Fruit fly (Drosophila melanogaster) whole organism, embryonic: Measurements from ENCODE around the gene CG17127.

ENCODE experiments used
- Aef1 ChIP-seq: fragments of 200-800 bp; sonication (Bioruptor generic); IDR thresholded peaks from 3 replicates; pipeline ENCODE4 v1.3.6; 2022; ENCODE audit warnings: missing biosample characterization, missing genetic modification characterization
- Antp ChIP-seq: fragments of 200-800 bp; sonication (Bioruptor generic); optimal IDR thresholded peaks from 3 replicates; lab custom pipeline; 2016; ENCODE audit warnings: missing biosample characterization, missing genetic modification characterization
- CG10209 ChIP-seq: fragments of 200-800 bp; sonication (Bioruptor generic); optimal IDR thresholded peaks from 3 replicates; lab custom pipeline; 2017; ENCODE audit warnings: missing biosample characterization, mild to moderate bottlenecking, missing genetic modification characterization, missing genetic modification reagents
- CG11398 ChIP-seq: fragments of 200-800 bp; sonication (Bioruptor generic); optimal IDR thresholded peaks from 2 replicates; lab custom pipeline; 2016; ENCODE audit warnings: missing biosample characterization, missing genetic modification characterization
- CG12391 ChIP-seq: fragments of 200-800 bp; sonication (Bioruptor generic); optimal IDR thresholded peaks from 3 replicates; lab custom pipeline; 2018; ENCODE audit warnings: missing biosample characterization, mild to moderate bottlenecking, missing genetic modification characterization, moderate library complexity
- CG12744 ChIP-seq: fragments of 200-800 bp; sonication (Bioruptor generic); optimal IDR thresholded peaks from 2 replicates; lab custom pipeline; 2016; ENCODE audit warnings: missing biosample characterization, missing genetic modification characterization
- CG14710 ChIP-seq: fragments of 200-800 bp; sonication (Bioruptor generic); optimal IDR thresholded peaks from 3 replicates; lab custom pipeline; 2019; ENCODE audit warnings: missing biosample characterization, mild to moderate bottlenecking, missing genetic modification characterization, moderate library complexity
- CG17829 ChIP-seq: fragments of 200-800 bp; optimal IDR thresholded peaks from 2 replicates; lab custom pipeline; 2019; ENCODE audit warnings: missing biosample characterization, mild to moderate bottlenecking, missing genetic modification characterization, moderate library complexity
- CG18262 ChIP-seq: fragments of 200-800 bp; optimal IDR thresholded peaks from 3 replicates; lab custom pipeline; 2019; ENCODE audit warnings: missing biosample characterization, mild to moderate bottlenecking, missing genetic modification characterization, moderate library complexity
- CG2129 ChIP-seq: fragments of 200-800 bp; sonication (Bioruptor generic); IDR thresholded peaks from 2 replicates; pipeline ENCODE4 v1.3.6; 2022; ENCODE audit warnings: missing biosample characterization, missing genetic modification characterization; ENCODE audit not compliant: partially characterized antibody
- CG2712 ChIP-seq: fragments of 200-800 bp; optimal IDR thresholded peaks from 3 replicates; lab custom pipeline; 2019; ENCODE audit warnings: missing biosample characterization, mild to moderate bottlenecking, missing genetic modification characterization, moderate library complexity
- CG30020 ChIP-seq: fragments of 200-800 bp; optimal IDR thresholded peaks from 2 replicates; lab custom pipeline; 2019; ENCODE audit warnings: missing biosample characterization, mild to moderate bottlenecking, missing genetic modification characterization, moderate library complexity
- CG30403 ChIP-seq: fragments of 200-800 bp; sonication (Bioruptor generic); optimal IDR thresholded peaks from 3 replicates; lab custom pipeline; 2016; ENCODE audit warnings: missing biosample characterization, missing genetic modification characterization
- CG34224 ChIP-seq: fragments of 200-800 bp; sonication (Bioruptor generic); IDR thresholded peaks from 3 replicates; pipeline ENCODE4 v1.3.6; 2022; ENCODE audit warnings: missing biosample characterization, missing genetic modification characterization; ENCODE audit not compliant: partially characterized antibody
- CG42726 ChIP-seq: fragments of 200-800 bp; sonication (Bioruptor generic); IDR thresholded peaks from 2 replicates; pipeline ENCODE4 v1.3.6; 2022; ENCODE audit warnings: missing biosample characterization, missing genetic modification characterization; ENCODE audit not compliant: partially characterized antibody
- CG8290 ChIP-seq, 3 experiments: fragments of 200-800 bp; sonication (Bioruptor generic); optimal IDR thresholded peaks; 2 replicates each; lab custom pipeline; 2016 to 2019; ENCODE audit warnings: missing biosample characterization in 3 of 3, missing genetic modification characterization in 3 of 3, mild to moderate bottlenecking in 2 of 3, moderate library complexity in 1 of 3
- CG8944 ChIP-seq: fragments of 200-800 bp; sonication (Bioruptor generic); optimal IDR thresholded peaks from 3 replicates; lab custom pipeline; 2016; ENCODE audit warnings: missing biosample characterization, missing genetic modification characterization
- CHES-1-like ChIP-seq: fragments of 200-800 bp; sonication (Bioruptor generic); optimal IDR thresholded peaks from 2 replicates; lab custom pipeline; 2016; ENCODE audit warnings: missing biosample characterization, missing genetic modification characterization
- Dip3 ChIP-seq: fragments of 200-800 bp; sonication (Bioruptor generic); optimal IDR thresholded peaks from 3 replicates; lab custom pipeline; 2016; ENCODE audit warnings: missing biosample characterization, missing genetic modification characterization
- Dll ChIP-seq: fragments of 200-800 bp; sonication (Bioruptor generic); IDR thresholded peaks from 4 replicates; pipeline ENCODE4 v1.3.6; 2022; ENCODE audit warnings: missing biosample characterization, missing genetic modification characterization; ENCODE audit not compliant: partially characterized antibody
- Elba2 ChIP-seq: fragments of 200-800 bp; sonication (Bioruptor generic); optimal IDR thresholded peaks from 3 replicates; lab custom pipeline; 2016; ENCODE audit warnings: missing biosample characterization, missing genetic modification characterization
- Ets97D ChIP-seq: fragments of 200-800 bp; sonication (Bioruptor generic); optimal IDR thresholded peaks from 3 replicates; lab custom pipeline; 2016; ENCODE audit warnings: missing biosample characterization, missing genetic modification characterization
- HmgZ ChIP-seq: fragments of 200-800 bp; sonication (Bioruptor generic); optimal IDR thresholded peaks from 2 replicates; lab custom pipeline; 2018; ENCODE audit warnings: missing biosample characterization, mild to moderate bottlenecking, missing genetic modification characterization
- Mad ChIP-seq: fragments of 200-800 bp; sonication (Bioruptor generic); optimal IDR thresholded peaks from 2 replicates; lab custom pipeline; 2016; ENCODE audit warnings: missing biosample characterization, missing genetic modification characterization
- Meics ChIP-seq: fragments of 200-800 bp; sonication (Bioruptor generic); optimal IDR thresholded peaks from 2 replicates; lab custom pipeline; 2017; ENCODE audit warnings: missing biosample characterization, mild to moderate bottlenecking, missing genetic modification characterization
- Myb ChIP-seq: fragments of 200-800 bp; sonication (Bioruptor generic); optimal IDR thresholded peaks from 2 replicates; lab custom pipeline; 2016; ENCODE audit warnings: missing biosample characterization, missing genetic modification characterization
- PHDP ChIP-seq: fragments of 200-800 bp; sonication (Bioruptor generic); optimal IDR thresholded peaks from 3 replicates; lab custom pipeline; 2018; ENCODE audit warnings: missing biosample characterization, mild to moderate bottlenecking, missing genetic modification characterization, moderate library complexity
- Pdp1 ChIP-seq, 2 experiments: fragments of 200-800 bp; sonication (Bioruptor generic); optimal IDR thresholded peaks; 3 replicates each; lab custom pipeline; 2016; ENCODE audit warnings: missing biosample characterization in 2 of 2, missing genetic modification characterization in 2 of 2, mild to moderate bottlenecking in 1 of 2, moderate library complexity in 1 of 2
- Rfx ChIP-seq: fragments of 200-800 bp; sonication (Bioruptor generic); IDR thresholded peaks from 2 replicates; pipeline ENCODE4 v1.3.6; 2022; ENCODE audit warnings: missing biosample characterization, missing genetic modification characterization
- Trl ChIP-seq, 3 experiments: fragments of >200 bp in 2 of 3; fragments of 200-800 bp in 1 of 3; sonication (Bioruptor generic) in 1 of 3; optimal IDR thresholded peaks; 2 replicates in 1 of 3; 3 replicates in 2 of 3; lab custom pipeline; 2016 to 2017; ENCODE audit warnings: missing biosample characterization in 1 of 3, missing genetic modification characterization in 1 of 3
- bcd ChIP-seq: fragments of 200-800 bp; sonication (Bioruptor generic); optimal IDR thresholded peaks from 2 replicates; lab custom pipeline; 2017; ENCODE audit warnings: missing biosample characterization, mild to moderate bottlenecking, missing genetic modification characterization
- bigmax ChIP-seq: fragments of 200-800 bp; sonication (Bioruptor generic); optimal IDR thresholded peaks from 2 replicates; lab custom pipeline; 2018; ENCODE audit warnings: missing biosample characterization, mild to moderate bottlenecking, missing genetic modification characterization
- cad ChIP-seq: fragments of >200 bp; optimal IDR thresholded peaks from 2 replicates; lab custom pipeline; 2017; ENCODE audit warnings: missing biosample characterization, missing genetic modification characterization
- dm ChIP-seq: fragments of 200-800 bp; sonication (Bioruptor generic); optimal IDR thresholded peaks from 3 replicates; lab custom pipeline; 2016; ENCODE audit warnings: missing biosample characterization, missing genetic modification characterization
- ftz-f1 ChIP-seq: fragments of 200-800 bp; sonication (Bioruptor generic); optimal IDR thresholded peaks from 2 replicates; lab custom pipeline; 2016; ENCODE audit warnings: missing biosample characterization, missing genetic modification characterization
- hbn ChIP-seq: fragments of 200-800 bp; sonication (Bioruptor generic); IDR thresholded peaks from 2 replicates; pipeline ENCODE4 v1.3.6; 2022; ENCODE audit warnings: missing biosample characterization, missing genetic modification characterization; ENCODE audit not compliant: partially characterized antibody
- insv ChIP-seq, 2 experiments: fragments of 200-800 bp; sonication (Bioruptor generic); optimal IDR thresholded peaks; 3 replicates each; lab custom pipeline; 2016 to 2018; ENCODE audit warnings: missing biosample characterization in 2 of 2, missing genetic modification characterization in 2 of 2
- inv ChIP-seq: fragments of 200-800 bp; sonication (Bioruptor generic); IDR thresholded peaks from 2 replicates; pipeline ENCODE4 v1.3.6; 2022; ENCODE audit warnings: missing biosample characterization, missing genetic modification characterization; ENCODE audit not compliant: partially characterized antibody
- nerfin-2 ChIP-seq: fragments of 200-800 bp; sonication (Bioruptor generic); IDR thresholded peaks from 2 replicates; pipeline ENCODE4 v1.3.6; 2022; ENCODE audit warnings: missing biosample characterization, missing genetic modification characterization; ENCODE audit not compliant: partially characterized antibody
- org-1 ChIP-seq: fragments of 200-800 bp; sonication (Bioruptor generic); optimal IDR thresholded peaks from 2 replicates; lab custom pipeline; 2017; ENCODE audit warnings: missing biosample characterization, missing genetic modification characterization
- pum ChIP-seq: fragments of 200-800 bp; sonication (Bioruptor generic); optimal IDR thresholded peaks from 2 replicates; lab custom pipeline; 2016; ENCODE audit warnings: missing biosample characterization, missing genetic modification characterization
- rib ChIP-seq: fragments of 200-800 bp; sonication (Bioruptor generic); IDR thresholded peaks from 2 replicates; pipeline ENCODE4 v1.3.6; 2022; ENCODE audit warnings: missing biosample characterization, missing genetic modification characterization
- row ChIP-seq: fragments of 200-800 bp; sonication (Bioruptor generic); IDR thresholded peaks from 3 replicates; pipeline ENCODE4 v1.3.6; 2022; ENCODE audit warnings: missing biosample characterization, missing genetic modification characterization
- sens ChIP-seq: fragments of 200-800 bp; sonication (Bioruptor generic); peaks from one replicate; lab custom pipeline; 2016; ENCODE audit warnings: missing biosample characterization, missing genetic modification characterization
- seq ChIP-seq: fragments of 200-800 bp; sonication (Bioruptor generic); IDR thresholded peaks from 2 replicates; pipeline ENCODE4 v1.3.6; 2022; ENCODE audit warnings: missing biosample characterization, missing genetic modification characterization
- sna ChIP-seq: fragments of 200-800 bp; sonication (Bioruptor generic); IDR thresholded peaks from 2 replicates; pipeline ENCODE4 v1.3.6; 2022; ENCODE audit warnings: missing biosample characterization, missing genetic modification characterization; ENCODE audit not compliant: partially characterized antibody
- zen ChIP-seq: fragments of 200-800 bp; sonication (Bioruptor generic); optimal IDR thresholded peaks from 3 replicates; lab custom pipeline; 2018; ENCODE audit warnings: missing biosample characterization, mild to moderate bottlenecking, missing genetic modification characterization, moderate library complexity
- zfh2 ChIP-seq: fragments of 200-800 bp; sonication (Bioruptor generic); optimal IDR thresholded peaks from 2 replicates; lab custom pipeline; 2016; ENCODE audit warnings: missing biosample characterization, missing genetic modification characterization

The CG17127 gene

dm6 chr2L:10767597-10768188 lies 3.0 kb upstream of the CG17127 start, which contains the start of gene Ubc2 (continued):
- TF ChIP-seq CHES-1-like (GFP tag; lab: Kevin White, UChicago) (peak; percentile 33), Dip3 (GFP tag; lab: Kevin White, UChicago) (peak; percentile 15), CG18262 (tag; lab: Kevin White, UChicago) (no peak), bigmax (no peak), Antp (GFP tag; lab: Kevin White, UChicago) (peak; percentile 44), hbn (GFP tag; lab: Robert Waterston, UW) (peak; percentile 69), dm (GFP tag; lab: Kevin White, UChicago) (peak; percentile 47), inv (GFP tag; lab: Robert Waterston, UW) (peak; percentile 65; the same call in 1 of the 2 replicates), seq (GFP tag; lab: Robert Waterston, UW) (0 out of 2 replicates have a peak, but pooled peaks have one; percentile 7), CG11398 (peak; percentile 36), ftz-f1 (peak; percentile 80), sens (peak; percentile 81), CG34224 (GFP tag; lab: Robert Waterston, UW) (peak; percentile 85), CG2129 (GFP tag; lab: Robert Waterston, UW) (peak; percentile 34; the same call in 1 of the 2 replicates), Ets97D (GFP tag; lab: Kevin White, UChicago) (peak; percentile 94), Rfx (GFP tag; lab: Robert Waterston, UW) (peak; percentile 60), CG30020 (tag; lab: Kevin White, UChicago) (peak; percentile 35), CG12744 (GFP tag; lab: Kevin White, UChicago) (peak; percentile 4), HmgZ (tag; lab: Kevin White, UChicago) (peak; percentile 38), nerfin-2 (GFP tag; lab: Robert Waterston, UW) (peak; percentile 77), Trl (optimal IDR thresholded peaks at IDR 0.05; lab: Kevin White, UChicago) (no peak), Trl (GFP tag; optimal IDR thresholded peaks at IDR 0.05; lab: Kevin White, UChicago) (peak; percentile 22), CG17829 (tag; lab: Kevin White, UChicago) (peak; percentile 43), CG42726 (GFP tag; lab: Robert Waterston, UW) (peak; percentile 88), CG2712 (tag; lab: Kevin White, UChicago) (peak; percentile 37), Aef1 (GFP tag; lab: Robert Waterston, UW) (no peak), Dll (GFP tag; lab: Robert Waterston, UW) (peak; percentile 79), Elba2 (no peak), CG30403 (GFP tag; lab: Kevin White, UChicago) (peak; percentile 37), pum (GFP tag; lab: Kevin White, UChicago) (peak; percentile 13), CG14710 (tag; lab: Kevin White, UChicago) (peak; percentile 57), CG12391 (tag; lab: Kevin White, UChicago) (peak; percentile 0), org-1 (GFP tag; lab: Kevin White, UChicago) (no peak), CG8290 (GFP tag; optimal IDR thresholded peaks at IDR 0.05; lab: Kevin White, UChicago) (peak; percentile 17), CG8290 (tag; optimal IDR thresholded peaks at IDR 0.05; lab: Kevin White, UChicago) (no peak), bcd (GFP tag; lab: Kevin White, UChicago) (no peak), sna (GFP tag; lab: Robert Waterston, UW) (peak; percentile 79), zfh2 (GFP tag; lab: Kevin White, UChicago) (peak; percentile 19), zen (no peak), Mad (peak; percentile 22), insv (GFP tag; optimal IDR thresholded peaks at IDR 0.05; lab: Kevin White, UChicago) (no peak), Myb (GFP tag; lab: Kevin White, UChicago) (peak; percentile 87), rib (GFP tag; lab: Robert Waterston, UW) (0 out of 2 replicates have a peak, but pooled peaks have one; percentile 18), Meics (GFP tag; lab: Kevin White, UChicago) (no peak), cad (GFP tag; lab: Kevin White, UChicago) (peak; percentile 48), PHDP (tag; lab: Kevin White, UChicago) (peak; percentile 29), CG10209 (no peak), row (GFP tag; lab: Robert Waterston, UW) (peak; percentile 57), CG8944 (peak; percentile 13), Pdp1 (GFP tag; optimal IDR thresholded peaks at IDR 0.05; lab: Kevin White, UChicago) (peak in 1 of 2 experiments; percentile 41)
